Fruit fly (Drosophila melanogaster): ENCODE data around the gene Sac1.

Sac1 gene

DNA sequence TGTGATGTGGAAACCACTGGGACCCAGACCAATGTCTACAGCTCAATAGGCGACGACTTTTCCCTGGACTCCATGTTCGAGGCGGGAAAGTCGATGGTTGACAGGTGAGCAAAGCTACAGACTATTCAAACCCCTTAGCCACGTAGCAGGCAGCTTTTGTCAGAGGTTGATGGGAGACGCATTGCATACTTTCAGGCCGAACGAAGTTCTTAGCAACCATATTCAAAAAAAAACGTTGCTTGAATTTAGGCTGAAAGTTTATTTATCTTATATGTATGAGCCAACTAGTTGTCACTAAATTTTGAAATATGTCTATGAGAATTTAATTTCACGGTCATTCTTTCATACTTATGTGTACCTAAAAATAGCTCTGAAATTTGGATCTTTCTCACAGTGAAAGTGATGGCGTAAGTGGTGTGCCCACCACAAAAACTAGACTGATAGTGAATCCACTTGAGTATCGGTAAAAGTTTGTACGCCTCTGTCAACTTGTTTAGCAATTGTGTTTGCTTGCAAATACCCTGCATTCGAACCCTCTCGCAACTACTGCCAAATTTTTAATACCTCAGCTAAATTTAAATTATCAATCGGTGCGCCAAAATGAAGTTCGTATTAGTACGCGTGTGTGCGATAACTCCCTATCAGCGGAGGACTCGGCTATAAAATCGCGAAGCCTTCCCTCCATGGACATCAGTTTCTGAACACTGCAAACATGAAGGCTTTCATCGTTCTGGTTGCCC, 40.8 kb upstream of the Sac1 start, which contains the start of gene LysB (continued):
- TF ChIP-seq CG6765 (GFP tag; optimal IDR thresholded peaks at IDR 0.05) (no peak), Nf-YA (GFP tag; IDR thresholded peaks at IDR 0.05) (no peak), CG6254 (GFP tag; optimal IDR thresholded peaks at IDR 0.05) (no peak), CG16779 (GFP tag; IDR thresholded peaks at IDR 0.05) (no peak), esg (GFP tag; conservative IDR thresholded peaks at IDR 0.05) (no peak), Asciz (GFP tag; optimal IDR thresholded peaks at IDR 0.05) (no peak), ro (GFP tag; IDR thresholded peaks at IDR 0.05) (no peak), Neu2 (GFP tag; optimal IDR thresholded peaks at IDR 0.05; ENCODE audit: borderline replicate concordance) (peak; percentile 64), Myb (GFP tag; optimal IDR thresholded peaks at IDR 0.05) (peak; percentile 43), CG1603 (tag; optimal IDR thresholded peaks at IDR 0.05) (peak; percentile 15), Optix (GFP tag; IDR thresholded peaks at IDR 0.05) (no peak), run (tag; optimal IDR thresholded peaks at IDR 0.05) (no peak), Adf1 (GFP tag; IDR thresholded peaks at IDR 0.05) (no peak), Dp (GFP tag; optimal IDR thresholded peaks at IDR 0.05) (peak; percentile 59), Sox100B (GFP tag; optimal IDR thresholded peaks at IDR 0.05) (no peak), Nf-YB (GFP tag; optimal IDR thresholded peaks at IDR 0.05) (no peak), so (GFP tag; IDR thresholded peaks at IDR 0.05) (no peak), Bteb2 (GFP tag; optimal IDR thresholded peaks at IDR 0.05) (no peak), CG9609 (GFP tag; optimal IDR thresholded peaks at IDR 0.05) (no peak), gro (GFP tag; optimal IDR thresholded peaks at IDR 0.05) (no peak), hth (optimal IDR thresholded peaks at IDR 0.05) (no peak), dmrt99B (tag; optimal IDR thresholded peaks at IDR 0.05) (no peak), CG11085 (GFP tag; IDR thresholded peaks at IDR 0.05) (no peak), pnt (GFP tag; optimal IDR thresholded peaks at IDR 0.05) (no peak), CG16863 (GFP tag; optimal IDR thresholded peaks at IDR 0.05) (no peak), lola (GFP tag; optimal IDR thresholded peaks at IDR 0.05) (peak in 1 of 3 experiments; percentile 34), gfzf (GFP tag; optimal IDR thresholded peaks at IDR 0.05) (no peak), vvl (GFP tag; IDR thresholded peaks at IDR 0.05) (0 out of 2 replicates have a peak, but pooled peaks have one; percentile 30), stwl (tag; optimal IDR thresholded peaks at IDR 0.05) (peak; percentile 66), lbe (GFP tag; optimal IDR thresholded peaks at IDR 0.05) (no peak), BEAF-32 (GFP tag; optimal IDR thresholded peaks at IDR 0.05) (no peak), Dad (GFP tag; optimal IDR thresholded peaks at IDR 0.05) (no peak), CG12744 (GFP tag; optimal IDR thresholded peaks at IDR 0.05) (no peak), CG10431 (GFP tag; optimal IDR thresholded peaks at IDR 0.05) (no peak), Fer2 (tag; optimal IDR thresholded peaks at IDR 0.05) (no peak), CG8478 (optimal IDR thresholded peaks at IDR 0.05) (no peak), CG10209 (GFP tag; optimal IDR thresholded peaks at IDR 0.05) (no peak), HmgD (GFP tag; optimal IDR thresholded peaks at IDR 0.05) (peak; percentile 79), CG7271 (tag; optimal IDR thresholded peaks at IDR 0.05) (no peak), Dll (GFP tag; IDR thresholded peaks at IDR 0.05; ENCODE audit: partially characterized antibody) (no peak), CG6689 (GFP tag; IDR thresholded peaks at IDR 0.05) (no peak), al (GFP tag; IDR thresholded peaks at IDR 0.05) (no peak), jigr1 (GFP tag; IDR thresholded peaks at IDR 0.05) (no peak), CG10565 (GFP tag; optimal IDR thresholded peaks at IDR 0.05) (no peak), zen (tag; optimal IDR thresholded peaks at IDR 0.05) (no peak), CG4617 (GFP tag; optimal IDR thresholded peaks at IDR 0.05; ENCODE audit: borderline replicate concordance) (no peak), C15 (GFP tag; IDR thresholded peaks at IDR 0.05) (no peak), CG5245 (GFP tag; optimal IDR thresholded peaks at IDR 0.05) (no peak), CTCF (GFP tag; optimal IDR thresholded peaks at IDR 0.05) (peak; percentile 13), az2 (GFP tag; optimal IDR thresholded peaks at IDR 0.05) (no peak), Hr78 (GFP tag; optimal IDR thresholded peaks at IDR 0.05) (no peak)

Measured in whole organism, embryonic.